Fruit fly (Drosophila melanogaster): ENCODE measurements around the gene spir.

DNA sequence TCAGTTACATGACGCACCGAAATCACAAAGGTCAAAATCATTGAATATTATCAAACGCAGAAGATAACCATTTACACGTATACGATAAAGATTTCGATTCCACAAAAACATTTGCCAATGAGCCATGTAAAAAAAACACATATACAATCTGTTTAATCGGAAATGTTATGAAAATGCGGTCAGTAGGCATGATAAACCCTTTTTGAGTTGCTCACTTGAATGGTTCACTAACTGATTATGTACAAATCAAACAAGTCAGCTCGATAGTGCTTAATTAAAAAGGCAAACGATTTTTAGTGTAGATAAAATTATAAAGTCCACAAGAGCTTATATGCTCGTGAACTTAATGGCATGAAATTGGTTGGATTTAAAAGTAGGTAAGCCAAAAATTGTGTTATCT, 86.0 kb downstream of the spir start:
- TF ChIP-seq CG4854 (GFP tag; optimal IDR thresholded peaks at IDR 0.05) (no peak), Atf6 (GFP tag; IDR thresholded peaks at IDR 0.05) (no peak), ci (GFP tag; IDR thresholded peaks at IDR 0.05) (no peak)

Measured in whole organism, embryonic.